Worm (Caenorhabditis elegans) whole organism, young adult: ENCODE results near the gene rocf-1.

Source experiments
- B0336.3 ChIP-seq: fragments of 200-800 bp; sonication (Bioruptor generic); IDR thresholded peaks from 2 replicates; pipeline ENCODE4 v1.3.6; 2022; ENCODE audit warnings: missing genetic modification characterization, missing compliant biosample characterization
- C17E4.6 ChIP-seq: fragments of 200-800 bp; sonication (Bioruptor generic); IDR thresholded peaks from 2 replicates; pipeline ENCODE4 v1.3.6; 2022; ENCODE audit warnings: missing genetic modification reagents, missing genetic modification characterization, missing compliant biosample characterization
- D2030.7 ChIP-seq: fragments of 200-800 bp; sonication (Bioruptor generic); IDR thresholded peaks from 2 replicates; pipeline ENCODE4 v1.3.6; 2022; ENCODE audit warnings: missing genetic modification reagents, missing genetic modification characterization, missing compliant biosample characterization
- F23B12.7 ChIP-seq: sonication (generic microtip); optimal IDR thresholded peaks from 2 replicates; lab custom pipeline; 2017; ENCODE audit warnings: missing genetic modification characterization, mild to moderate bottlenecking, missing compliant biosample characterization, antibody characterized with exemption, moderate library complexity; ENCODE audit not compliant: insufficient read depth
- F33H1.4 ChIP-seq: fragments of 200-800 bp; sonication (Bioruptor generic); IDR thresholded peaks from 2 replicates; pipeline ENCODE4 v1.3.6; 2022; ENCODE audit warnings: missing genetic modification reagents, missing genetic modification characterization, missing compliant biosample characterization
- F49E8.2 ChIP-seq: sonication (generic microtip); optimal IDR thresholded peaks from 3 replicates; lab custom pipeline; 2017; ENCODE audit warnings: missing genetic modification characterization, mild to moderate bottlenecking, missing compliant biosample characterization, antibody characterized with exemption, moderate library complexity; ENCODE audit not compliant: insufficient read depth
- F55B11.4 ChIP-seq: sonication (generic microtip); optimal IDR thresholded peaks from 2 replicates; lab custom pipeline; 2016; ENCODE audit warnings: missing compliant biosample characterization, missing genetic modification characterization, borderline replicate concordance; ENCODE audit not compliant: insufficient read depth
- attf-3 ChIP-seq: fragments of 200-800 bp; sonication (Bioruptor generic); conservative IDR thresholded peaks from 2 replicates; pipeline ENCODE4 v1.3.6; 2022; ENCODE audit warnings: missing genetic modification reagents, missing genetic modification characterization, missing compliant biosample characterization
- attf-5 ChIP-seq: fragments of 200-800 bp; sonication (Bioruptor generic); optimal IDR thresholded peaks from 2 replicates; lab custom pipeline; 2018; ENCODE audit warnings: mild to moderate bottlenecking, missing genetic modification characterization, missing compliant biosample characterization
- cebp-1 ChIP-seq, 2 experiments: fragments of 200-800 bp in 1 of 2; sonication (Bioruptor generic) in 1 of 2; sonication (generic microtip) in 1 of 2; IDR thresholded peaks in 1 of 2; optimal IDR thresholded peaks in 1 of 2; 2 replicates each; pipeline versions ENCODE4 v1.3.6 to Lab custom; 2017 to 2022; ENCODE audit warnings: missing compliant biosample characterization in 2 of 2, missing genetic modification characterization in 2 of 2, mild to moderate bottlenecking in 1 of 2, missing genetic modification reagents in 1 of 2, moderate library complexity in 1 of 2
- cebp-2 ChIP-seq: fragments of 200-800 bp; sonication (Bioruptor generic); IDR thresholded peaks from 2 replicates; pipeline ENCODE4 v1.3.6; 2022; ENCODE audit warnings: missing genetic modification characterization, missing compliant biosample characterization
- die-1 ChIP-seq: sonication (generic microtip); optimal IDR thresholded peaks from 2 replicates; lab custom pipeline; 2016; ENCODE audit warnings: missing genotype, mild to moderate bottlenecking, missing genetic modification characterization, missing compliant biosample characterization
- dpff-1 ChIP-seq: sonication (generic microtip); optimal IDR thresholded peaks from 2 replicates; lab custom pipeline; 2017; ENCODE audit warnings: mild to moderate bottlenecking, missing genetic modification characterization, missing compliant biosample characterization
- dpl-1 ChIP-seq: fragments of 150-350 bp; optimal IDR thresholded peaks from 2 replicates; lab custom pipeline; 2014; ENCODE audit warnings: missing biosample characterization, missing genetic modification reagents, missing genetic modification characterization
- egl-18 ChIP-seq: fragments of 200-800 bp; sonication (Bioruptor generic); IDR thresholded peaks from 2 replicates; pipeline ENCODE4 v1.3.6; 2022; ENCODE audit warnings: missing genetic modification reagents, missing genetic modification characterization, missing compliant biosample characterization
- ets-4 ChIP-seq: fragments of 200-800 bp; sonication (Bioruptor generic); optimal IDR thresholded peaks from 2 replicates; lab custom pipeline; 2018; ENCODE audit warnings: mild to moderate bottlenecking, missing genetic modification characterization, missing compliant biosample characterization
- gei-17 ChIP-seq: fragments of 200-800 bp; sonication (Bioruptor generic); optimal IDR thresholded peaks from 2 replicates; lab custom pipeline; 2018; ENCODE audit warnings: mild to moderate bottlenecking, missing genetic modification characterization, missing compliant biosample characterization
- him-1 ChIP-seq: sonication (generic microtip); optimal IDR thresholded peaks from 2 replicates; lab custom pipeline; 2016; ENCODE audit warnings: missing genotype, missing genetic modification reagents, missing genetic modification characterization, missing compliant biosample characterization
- hlh-12 ChIP-seq: sonication (generic microtip); optimal IDR thresholded peaks from 2 replicates; lab custom pipeline; 2016; ENCODE audit warnings: missing genetic modification characterization, missing compliant biosample characterization
- hlh-26 ChIP-seq: fragments of 200-800 bp; sonication (Bioruptor generic); conservative IDR thresholded peaks from 2 replicates; pipeline ENCODE4 v1.3.6; 2022; ENCODE audit warnings: missing genetic modification reagents, missing genetic modification characterization, missing compliant biosample characterization
- let-607 ChIP-seq, 2 experiments: fragments of 200-800 bp in 1 of 2; sonication (Bioruptor generic) in 1 of 2; sonication (generic microtip) in 1 of 2; optimal IDR thresholded peaks; 2 replicates each; lab custom pipeline; 2016 to 2018; ENCODE audit warnings: mild to moderate bottlenecking in 2 of 2, missing compliant biosample characterization in 2 of 2, missing genetic modification characterization in 2 of 2, moderate library complexity in 2 of 2, missing genotype in 1 of 2
- lsl-1 ChIP-seq: fragments of 200-800 bp; sonication (Bioruptor generic); optimal IDR thresholded peaks from 2 replicates; lab custom pipeline; 2018; ENCODE audit warnings: mild to moderate bottlenecking, missing genetic modification characterization, moderate library complexity, missing compliant biosample characterization
- madf-3 ChIP-seq: fragments of 200-800 bp; sonication (Bioruptor generic); IDR thresholded peaks from 2 replicates; pipeline ENCODE4 v1.3.6; 2022; ENCODE audit warnings: missing genetic modification reagents, missing genetic modification characterization, missing compliant biosample characterization
- madf-8 ChIP-seq: fragments of 200-800 bp; sonication (Bioruptor generic); conservative IDR thresholded peaks from 2 replicates; pipeline ENCODE4 v1.3.6; 2022; ENCODE audit warnings: missing genetic modification reagents, missing genetic modification characterization, missing compliant biosample characterization
- mel-28 ChIP-seq: sonication (generic microtip); optimal IDR thresholded peaks from 2 replicates; lab custom pipeline; 2016; ENCODE audit warnings: borderline replicate concordance, mild to moderate bottlenecking, missing genetic modification characterization, missing compliant biosample characterization
- mes-4 ChIP-seq: sonication (generic microtip); optimal IDR thresholded peaks from 2 replicates; lab custom pipeline; 2016; ENCODE audit warnings: missing genotype, missing genetic modification characterization, missing compliant biosample characterization
- mxl-1 ChIP-seq: sonication (generic microtip); optimal IDR thresholded peaks from 2 replicates; lab custom pipeline; 2016; ENCODE audit warnings: missing genetic modification characterization, missing compliant biosample characterization
- nhr-120 ChIP-seq: fragments of 200-800 bp; sonication (Bioruptor generic); IDR thresholded peaks from 2 replicates; pipeline ENCODE4 v1.3.6; 2022; ENCODE audit warnings: missing genetic modification characterization, missing compliant biosample characterization
- nhr-80 ChIP-seq: sonication (generic microtip); optimal IDR thresholded peaks from 2 replicates; lab custom pipeline; 2016; ENCODE audit warnings: missing genetic modification characterization, missing compliant biosample characterization
- pha-4 ChIP-seq: fragments of 150-350 bp; sonication (generic microtip); optimal IDR thresholded peaks from 2 replicates; lab custom pipeline; 2014; ENCODE audit warnings: missing biosample characterization, missing genetic modification reagents, missing genetic modification characterization
- snpc-3.4 ChIP-seq: sonication (generic microtip); optimal IDR thresholded peaks from 2 replicates; lab custom pipeline; 2017; ENCODE audit warnings: missing genetic modification characterization, mild to moderate bottlenecking, missing compliant biosample characterization, antibody characterized with exemption, moderate library complexity, missing genotype, missing genetic modification reagents
- snpc-4 ChIP-seq, 5 experiments: fragments of 150-350 bp in 1 of 5; sonication (generic microtip) in 4 of 5; optimal IDR thresholded peaks; 2 replicates each; lab custom pipeline; 2014 to 2018; ENCODE audit warnings: missing genetic modification characterization in 5 of 5, missing biosample characterization in 3 of 5, antibody characterized with exemption in 2 of 5, mild to moderate bottlenecking in 2 of 5, missing compliant biosample characterization in 2 of 5, missing genotype in 2 of 5, moderate library complexity in 2 of 5, missing genetic modification reagents in 1 of 5
- somi-1 ChIP-seq: fragments of 200-800 bp; sonication (Bioruptor generic); optimal IDR thresholded peaks from 2 replicates; lab custom pipeline; 2018; ENCODE audit warnings: mild to moderate bottlenecking, missing genetic modification characterization, missing compliant biosample characterization
- unc-62 ChIP-seq: fragments of 150-350 bp; optimal IDR thresholded peaks from 2 replicates; lab custom pipeline; 2014; ENCODE audit warnings: missing biosample characterization, missing genetic modification reagents, missing genetic modification characterization
- zfh-2 ChIP-seq: fragments of 200-800 bp; sonication (Bioruptor generic); conservative IDR thresholded peaks from 2 replicates; pipeline ENCODE4 v1.3.6; 2022; ENCODE audit warnings: missing genetic modification reagents, missing genetic modification characterization, missing compliant biosample characterization
- ztf-26 ChIP-seq: sonication (generic microtip); optimal IDR thresholded peaks from 2 replicates; lab custom pipeline; 2017; ENCODE audit warnings: missing genetic modification characterization, missing compliant biosample characterization
- ztf-6 ChIP-seq: fragments of 200-800 bp; sonication (Bioruptor generic); IDR thresholded peaks from 2 replicates; pipeline ENCODE4 v1.3.6; 2022; ENCODE audit warnings: missing genetic modification reagents, missing genetic modification characterization, missing compliant biosample characterization

The rocf-1 gene

ce11 chrV:15497731-15498130, 33.4 kb upstream of the rocf-1 start (continued):
- TF ChIP-seq F55B11.4 (tag; lab: Kevin White, UChicago) (no peak), D2030.7 (no peak), ztf-26 (tag; lab: Kevin White, UChicago) (no peak), unc-62 (no peak), snpc-3.4 (tag; lab: Kevin White, UChicago) (no peak), nhr-80 (peak; percentile 97), attf-5 (GFP tag; lab: Kevin White, UChicago) (peak; percentile 65), madf-8 (no peak), hlh-12 (tag; lab: Kevin White, UChicago) (no peak), mel-28 (tag; lab: Kevin White, UChicago) (no peak), him-1 (tag; lab: Kevin White, UChicago) (no peak), zfh-2 (no peak), dpff-1 (tag; lab: Kevin White, UChicago) (no peak), let-607 (tag; optimal IDR thresholded peaks at IDR 0.05; lab: Kevin White, UChicago) (no peak), snpc-4 (GFP tag; optimal IDR thresholded peaks at IDR 0.05; lab: Kevin White, UChicago) (no peak), snpc-4 (tag; optimal IDR thresholded peaks at IDR 0.05; lab: Kevin White, UChicago) (peak in 2 of 4 experiments; percentile 27 to 54), attf-3 (GFP tag; lab: Robert Waterston, UW) (no peak), nhr-120 (no peak), C17E4.6 (GFP tag; lab: Robert Waterston, UW) (no peak)
- TF ChIP-seq, all 124 proteins: peak for 5

ce11 chrV:15495169-15495568, 30.9 kb upstream of the rocf-1 start, which contains the start of gene srh-219:
Gene srh-219, plus strand, starts transcription at chrV:15495469.
- no peak for TF ChIP-seq F23B12.7 (tag; lab: Kevin White, UChicago)
- TF ChIP-seq B0336.3: no peak
- no peak for TF ChIP-seq ztf-26 (tag; lab: Kevin White, UChicago)
- TF ChIP-seq egl-18 (GFP tag; lab: Robert Waterston, UW): no peak
- TF ChIP-seq F55B11.4 (tag; lab: Kevin White, UChicago): no peak
- no peak for TF ChIP-seq die-1 (tag; lab: Kevin White, UChicago)
- no peak for TF ChIP-seq hlh-26 (GFP tag; lab: Robert Waterston, UW)
- TF ChIP-seq mxl-1: no peak
- no peak for TF ChIP-seq madf-3
- no peak for TF ChIP-seq cebp-1 (GFP tag; IDR thresholded peaks at IDR 0.05; lab: Robert Waterston, UW)
- TF ChIP-seq cebp-1 (tag; optimal IDR thresholded peaks at IDR 0.05; lab: Kevin White, UChicago): no peak
- no peak for TF ChIP-seq ztf-6 (GFP tag; lab: Robert Waterston, UW)
- no peak for TF ChIP-seq ets-4 (GFP tag; lab: Kevin White, UChicago)
- TF ChIP-seq gei-17: no peak
- TF ChIP-seq pha-4 (tag; lab: Kevin White, UChicago): no peak
- TF ChIP-seq lsl-1 (GFP tag; lab: Kevin White, UChicago): no peak
- TF ChIP-seq, all 124 proteins: peak for 0

- no peak for TF ChIP-seq let-607 (tag; optimal IDR thresholded peaks at IDR 0.05; lab: Kevin White, UChicago)
Observed at ce11 chrV:15493680-15494079, 29.4 kb upstream of the rocf-1 start, which contains the start of gene srh-218. Gene srh-218, plus strand, starts transcription at chrV:15493980.

ce11 chrV:15492518-15492917, 28.2 kb upstream of the rocf-1 start, which contains the start of gene str-264:
Gene str-264, minus strand, starts transcription at chrV:15492618.
- TF ChIP-seq F49E8.2 (tag; lab: Kevin White, UChicago) (no peak), F33H1.4 (no peak), mes-4 (tag; lab: Kevin White, UChicago) (no peak), cebp-2 (GFP tag; lab: Robert Waterston, UW) (no peak), B0336.3 (no peak), dpl-1 (GFP tag; lab: Kevin White, UChicago) (no peak), somi-1 (GFP tag; lab: Kevin White, UChicago) (no peak), unc-62 (no peak)
